Worm (Caenorhabditis elegans) whole organism, L2 larva: ENCODE results near the gene R07E3.6.

ENCODE experiments used
- lin-11 ChIP-seq: fragments of 150-350 bp; sonication (generic microtip); optimal IDR thresholded peaks from 2 replicates; lab custom pipeline; 2014; ENCODE audit warnings: missing biosample characterization, missing genetic modification characterization, inconsistent platforms, mixed read lengths
- lsy-2 ChIP-seq, 2 experiments: fragments of 150-350 bp in 1 of 2; sonication (generic microtip) in 1 of 2; optimal IDR thresholded peaks; 2 replicates each; lab custom pipeline; 2014 to 2017; ENCODE audit warnings: missing biosample characterization in 2 of 2, missing genetic modification characterization in 2 of 2
- mab-5 ChIP-seq: fragments of 150-350 bp; optimal IDR thresholded peaks from 2 replicates; lab custom pipeline; 2014; ENCODE audit warnings: missing biosample characterization, missing genetic modification characterization
- mdl-1 ChIP-seq, 2 experiments: fragments of 150-350 bp in 1 of 2; sonication (generic microtip) in 1 of 2; optimal IDR thresholded peaks; 2 replicates each; lab custom pipeline; 2017; ENCODE audit warnings: missing biosample characterization in 2 of 2, missing genetic modification characterization in 2 of 2
- nhr-12 ChIP-seq: fragments of 150-350 bp; optimal IDR thresholded peaks from 2 replicates; lab custom pipeline; 2014; ENCODE audit warnings: missing biosample characterization, missing genetic modification characterization
- unc-39 ChIP-seq: fragments of 150-350 bp; optimal IDR thresholded peaks from 2 replicates; lab custom pipeline; 2014; ENCODE audit warnings: missing biosample characterization, missing genetic modification characterization

- TF ChIP-seq mab-5 (no peak), lin-11 (tag; lab: Kevin White, UChicago) (no peak), unc-39 (tag; lab: Kevin White, UChicago) (no peak), nhr-12 (tag; lab: Kevin White, UChicago) (no peak), mdl-1 (tag; optimal IDR thresholded peaks at IDR 0.05; lab: Kevin White, UChicago) (no peak), lsy-2 (tag; optimal IDR thresholded peaks at IDR 0.05; lab: Kevin White, UChicago) (no peak)
These were observed 7.2 kb upstream of the R07E3.6 start, which contains the start of gene F41E7.6 for ce11 chrX:10310366-10310765.
